Fruit fly (Drosophila melanogaster): Measurements from ENCODE around the gene CG15005.

- TF ChIP-seq Deaf1 (tag; optimal IDR thresholded peaks at IDR 0.05) (no peak), Dfd (GFP tag; optimal IDR thresholded peaks at IDR 0.05) (no peak), eve (GFP tag; optimal IDR thresholded peaks at IDR 0.05) (no peak)
Measured at dm6 chr3L:4167353-4167842, 36.7 kb downstream of the CG15005 start, which contains the start of gene mas.
